Worm (Caenorhabditis elegans): ENCODE data around the gene F44E2.9.

Gene F44E2.9

ce11 chrIII:8850482-8851047 lies at the start of gene F44E2.9:
Gene F44E2.9 (minus strand): TSS chrIII:8850532.
- TF ChIP-seq hmbx-1 (tag; optimal IDR thresholded peaks at IDR 0.05) (no peak), tbx-37 (GFP tag; conservative IDR thresholded peaks at IDR 0.05) (peak; percentile 61)

ce11 chrIII:8899767-8900166 lies 49.4 kb upstream of the F44E2.9 start:
- TF ChIP-seq scrt-1 (GFP tag; IDR thresholded peaks at IDR 0.05) (no peak), tra-4 (tag; optimal IDR thresholded peaks at IDR 0.05) (no peak), tbx-37 (GFP tag; conservative IDR thresholded peaks at IDR 0.05) (no peak), hmg-4 (GFP tag; optimal IDR thresholded peaks at IDR 0.05) (no peak), ceh-36 (tag; optimal IDR thresholded peaks at IDR 0.05) (no peak), B0310.2 (tag; optimal IDR thresholded peaks at IDR 0.05) (no peak), ama-1 (optimal IDR thresholded peaks at IDR 0.05) (no peak), pes-1 (GFP tag; IDR thresholded peaks at IDR 0.05) (no peak), tbx-11 (GFP tag; IDR thresholded peaks at IDR 0.05) (no peak)

DNA sequence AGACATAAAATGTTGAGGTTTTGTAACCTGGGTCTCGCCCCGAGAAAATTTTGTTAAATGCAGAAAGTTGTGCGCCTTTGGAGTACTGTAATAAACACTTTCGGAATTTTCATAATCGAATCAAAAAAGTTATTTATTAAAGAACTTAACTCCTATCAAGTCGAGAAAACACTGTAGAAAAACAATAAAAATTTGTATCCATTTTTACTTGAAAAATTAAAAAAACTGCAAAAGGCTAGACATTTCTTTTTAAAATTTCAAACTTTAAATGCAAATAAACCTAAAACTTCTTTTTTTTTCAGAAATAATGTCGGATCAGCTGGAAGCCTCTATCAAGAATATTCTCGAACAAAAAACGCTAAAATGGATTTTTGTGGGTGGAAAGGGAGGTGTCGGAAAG lies 44.5 kb upstream of the F44E2.9 start, which contains the start of gene asna-1:
Gene asna-1, plus strand, starts transcription at position 301 of the 400 bp plus-strand sequence.
- TF ChIP-seq flt-1 (GFP tag; IDR thresholded peaks at IDR 0.05), result no peak

ce11 chrIII:8893464-8893863 lies 43.1 kb upstream of the F44E2.9 start, which contains the start of gene ZK637.4:
Gene ZK637.4 (plus strand): TSS chrIII:8893764.
- TF ChIP-seq ama-1 (optimal IDR thresholded peaks at IDR 0.05) (no peak), F13C5.2 (tag; optimal IDR thresholded peaks at IDR 0.05) (no peak), hnd-1 (tag; optimal IDR thresholded peaks at IDR 0.05) (no peak), sea-1 (GFP tag; conservative IDR thresholded peaks at IDR 0.05) (no peak), ets-7 (tag; optimal IDR thresholded peaks at IDR 0.05) (no peak), scrt-1 (GFP tag; IDR thresholded peaks at IDR 0.05) (no peak)

DNA sequence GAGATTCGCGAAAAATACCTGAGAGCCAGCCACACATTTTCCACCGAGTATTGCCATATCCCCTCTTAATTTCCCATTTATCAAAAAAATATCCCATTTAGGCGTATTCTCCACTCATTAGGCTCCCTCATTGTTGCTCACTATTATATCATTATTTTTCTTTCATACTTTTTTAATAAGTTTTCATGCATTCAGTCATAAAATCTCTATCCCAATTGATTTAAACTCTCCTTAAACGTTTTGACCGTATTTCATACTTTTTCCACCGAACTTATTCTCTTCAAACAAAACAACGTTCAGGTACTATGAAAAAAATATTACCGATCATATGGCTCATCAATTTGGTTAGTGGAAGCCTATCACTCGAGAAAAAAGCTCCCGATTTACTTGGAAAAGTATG lies 39.6 kb upstream of the F44E2.9 start, which contains the start of gene lnkn-1:
Gene lnkn-1, plus strand, starts transcription at position 301 of the 400 bp plus-strand sequence.
- TF ChIP-seq pes-1 (GFP tag; IDR thresholded peaks at IDR 0.05), result no peak
- no peak for TF ChIP-seq B0310.2 (tag; optimal IDR thresholded peaks at IDR 0.05)
- no peak for TF ChIP-seq ets-7 (tag; optimal IDR thresholded peaks at IDR 0.05)
- no peak for TF ChIP-seq ama-1 (optimal IDR thresholded peaks at IDR 0.05)
- no peak for TF ChIP-seq hnd-1 (tag; optimal IDR thresholded peaks at IDR 0.05)
- TF ChIP-seq hmg-4 (GFP tag; optimal IDR thresholded peaks at IDR 0.05), result no peak
- no peak for TF ChIP-seq scrt-1 (GFP tag; IDR thresholded peaks at IDR 0.05)
- TF ChIP-seq ceh-36 (tag; optimal IDR thresholded peaks at IDR 0.05), result no peak
- no peak for TF ChIP-seq aly-1 (tag; optimal IDR thresholded peaks at IDR 0.05)
- TF ChIP-seq tra-4 (tag; optimal IDR thresholded peaks at IDR 0.05), result no peak
- no peak for TF ChIP-seq sea-1 (GFP tag; conservative IDR thresholded peaks at IDR 0.05)
- TF ChIP-seq tbx-11 (GFP tag; IDR thresholded peaks at IDR 0.05), result no peak
- no peak for TF ChIP-seq F13C5.2 (tag; optimal IDR thresholded peaks at IDR 0.05)

DNA sequence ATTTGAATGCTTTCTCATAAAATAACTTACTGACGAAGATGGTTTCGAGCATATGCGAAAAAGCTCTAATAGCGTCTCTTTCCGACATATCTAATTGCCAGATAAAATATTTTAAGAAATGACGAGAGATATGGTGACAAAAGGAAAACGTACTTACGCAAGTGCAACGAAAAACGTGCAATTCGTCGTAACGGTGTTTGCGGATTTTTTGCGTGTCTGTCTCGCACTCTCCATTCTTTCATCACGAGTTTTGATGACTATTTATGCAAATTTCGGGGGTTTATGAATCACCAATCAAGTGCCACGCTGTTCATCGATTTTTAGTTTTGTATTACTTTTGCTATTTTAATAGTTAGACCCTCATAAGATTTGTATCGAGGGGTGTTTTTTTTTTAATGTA lies 38.6 kb upstream of the F44E2.9 start, which contains the start of gene ZK637.14:
Gene ZK637.14, minus strand, starts transcription at position 201 of the 400 bp plus-strand sequence.
- TF ChIP-seq F13C5.2 (tag; optimal IDR thresholded peaks at IDR 0.05) (peak; percentile 39), hmg-4 (GFP tag; optimal IDR thresholded peaks at IDR 0.05) (no peak)

ce11 chrIII:8887184-8887801 lies 37.0 kb upstream of the F44E2.9 start, which contains the start of gene famh-136:
Gene famh-136 (plus strand): TSS chrIII:8887751.
- no peak for TF ChIP-seq ceh-13 (GFP tag; optimal IDR thresholded peaks at IDR 0.05)
- no peak for TF ChIP-seq hmbx-1 (tag; optimal IDR thresholded peaks at IDR 0.05)
- peak; percentile 12 for TF ChIP-seq ceh-36 (tag; optimal IDR thresholded peaks at IDR 0.05)
- TF ChIP-seq tbx-11 (GFP tag; IDR thresholded peaks at IDR 0.05), result 0 out of 2 replicates have a peak, but pooled peaks have one; percentile 12
- TF ChIP-seq ets-7 (tag; optimal IDR thresholded peaks at IDR 0.05), result no peak
- TF ChIP-seq scrt-1 (GFP tag; IDR thresholded peaks at IDR 0.05), result peak; percentile 57; the same call in 1 of the 2 replicates
- TF ChIP-seq pes-1 (GFP tag; IDR thresholded peaks at IDR 0.05), result peak; percentile 67
- 0 out of 2 replicates have a peak, but pooled peaks have one; percentile 33 for TF ChIP-seq flt-1 (GFP tag; IDR thresholded peaks at IDR 0.05)
- TF ChIP-seq sea-1 (GFP tag; conservative IDR thresholded peaks at IDR 0.05), result no peak
- TF ChIP-seq F13C5.2 (tag; optimal IDR thresholded peaks at IDR 0.05), result peak; percentile 79
- TF ChIP-seq B0310.2 (tag; optimal IDR thresholded peaks at IDR 0.05), result no peak
- no peak for TF ChIP-seq tra-4 (tag; optimal IDR thresholded peaks at IDR 0.05)
- no peak for TF ChIP-seq hnd-1 (tag; optimal IDR thresholded peaks at IDR 0.05)

DNA sequence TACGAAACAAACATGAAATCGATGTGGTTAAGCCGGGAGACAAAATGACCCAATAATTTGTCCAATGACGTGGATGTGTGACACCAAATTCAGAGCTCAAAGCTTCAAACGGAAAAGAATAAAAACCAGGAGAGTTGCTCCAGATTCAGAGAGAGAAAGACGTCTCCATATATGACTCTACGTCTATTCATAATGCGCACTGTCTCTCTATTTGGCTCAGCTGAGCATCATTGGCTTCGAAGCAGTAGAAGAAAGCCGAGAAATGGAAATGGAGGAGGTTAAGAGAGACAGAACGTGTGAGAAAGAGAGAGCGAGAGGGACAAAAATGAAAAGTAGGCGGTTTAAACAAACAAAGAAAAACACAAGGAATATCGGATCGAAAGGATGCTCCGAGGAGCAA lies 36.0 kb upstream of the F44E2.9 start:
- TF ChIP-seq hmg-4 (GFP tag; optimal IDR thresholded peaks at IDR 0.05) (no peak), ceh-36 (tag; optimal IDR thresholded peaks at IDR 0.05) (no peak), tra-4 (tag; optimal IDR thresholded peaks at IDR 0.05) (no peak), ama-1 (optimal IDR thresholded peaks at IDR 0.05) (no peak), pes-1 (GFP tag; IDR thresholded peaks at IDR 0.05) (no peak), tbx-37 (GFP tag; conservative IDR thresholded peaks at IDR 0.05) (no peak), B0310.2 (tag; optimal IDR thresholded peaks at IDR 0.05) (no peak), hmbx-1 (tag; optimal IDR thresholded peaks at IDR 0.05) (no peak), F13C5.2 (tag; optimal IDR thresholded peaks at IDR 0.05) (no peak), aly-1 (tag; optimal IDR thresholded peaks at IDR 0.05) (no peak), tbx-11 (GFP tag; IDR thresholded peaks at IDR 0.05) (no peak), scrt-1 (GFP tag; IDR thresholded peaks at IDR 0.05) (no peak), ets-7 (tag; optimal IDR thresholded peaks at IDR 0.05) (no peak), hnd-1 (tag; optimal IDR thresholded peaks at IDR 0.05) (no peak), sea-1 (GFP tag; conservative IDR thresholded peaks at IDR 0.05) (no peak), flt-1 (GFP tag; IDR thresholded peaks at IDR 0.05) (no peak), ceh-13 (GFP tag; optimal IDR thresholded peaks at IDR 0.05) (no peak)

Data from whole organism, early embryonic.